Worm (Caenorhabditis elegans): ENCODE data around the gene ugt-4.

The ugt-4 gene

ce11 chrV:12800171-12800570 lies 5.0 kb upstream of the ugt-4 start, which contains the start of gene ugt-3:
Gene ugt-3 (minus strand): TSS chrV:12800271.
- TF ChIP-seq ceh-8 (GFP tag; optimal IDR thresholded peaks at IDR 0.05) (no peak), efl-1 (optimal IDR thresholded peaks at IDR 0.05) (no peak), efl-1 (GFP tag; optimal IDR thresholded peaks at IDR 0.05 in 1 of 2) (no peak), blmp-1 (tag; optimal IDR thresholded peaks at IDR 0.05) (no peak), mep-1 (tag; optimal IDR thresholded peaks at IDR 0.05) (no peak), dpl-1 (GFP tag; optimal IDR thresholded peaks at IDR 0.05) (no peak), nhr-20 (tag; optimal IDR thresholded peaks at IDR 0.05) (no peak), nhr-12 (tag; optimal IDR thresholded peaks at IDR 0.05) (no peak), egl-13 (tag; optimal IDR thresholded peaks at IDR 0.05) (no peak)

- TF ChIP-seq unc-86 (tag; optimal IDR thresholded peaks at IDR 0.05), result no peak
Observed at ce11 chrV:12797992-12798391, 2.9 kb upstream of the ugt-4 start, which contains the start of gene ugt-6. Gene ugt-6 (minus strand): TSS chrV:12798224.

ce11 chrV:12796908-12797490 lies 1.9 kb upstream of the ugt-4 start:
- TF ChIP-seq pax-3 (tag; optimal IDR thresholded peaks at IDR 0.05), result no peak
- peak; percentile 66 for TF ChIP-seq elt-2 (tag; optimal IDR thresholded peaks at IDR 0.05)
- no peak for TF ChIP-seq nhr-237 (tag; optimal IDR thresholded peaks at IDR 0.05)

- TF ChIP-seq dsc-1 (tag; optimal IDR thresholded peaks at IDR 0.05), result no peak
- no peak for TF ChIP-seq C16A3.4 (tag; optimal IDR thresholded peaks at IDR 0.05)
- TF ChIP-seq elt-2 (tag; optimal IDR thresholded peaks at IDR 0.05), result peak; percentile 54
- TF ChIP-seq nhr-12 (tag; optimal IDR thresholded peaks at IDR 0.05), result no peak
- TF ChIP-seq elt-3 (tag; optimal IDR thresholded peaks at IDR 0.05), result peak in 1 of 6 experiments; percentile 4
- no peak for TF ChIP-seq nhr-237 (tag; optimal IDR thresholded peaks at IDR 0.05)
- no peak for TF ChIP-seq nhr-84 (tag; optimal IDR thresholded peaks at IDR 0.05)
- TF ChIP-seq tbx-2 (tag; optimal IDR thresholded peaks at IDR 0.05), result no peak
- TF ChIP-seq ets-5 (GFP tag; IDR thresholded peaks at IDR 0.05), result no peak
- TF ChIP-seq pqm-1 (tag; optimal IDR thresholded peaks at IDR 0.05), result no peak
- TF ChIP-seq fkh-10 (GFP tag; optimal IDR thresholded peaks at IDR 0.05), result no peak
- TF ChIP-seq nhr-20 (tag; optimal IDR thresholded peaks at IDR 0.05), result peak; percentile 5
Observed at ce11 chrV:12795927-12796326, 791 bp upstream of the ugt-4 start.

ce11 chrV:12792752-12793151 lies 2.4 kb downstream of the ugt-4 start, which contains the start of gene ugt-5:
Gene ugt-5 (minus strand): TSS chrV:12792965.
- TF ChIP-seq elt-2 (tag; optimal IDR thresholded peaks at IDR 0.05) (peak; percentile 48), lin-35 (GFP tag; optimal IDR thresholded peaks at IDR 0.05) (peak in 1 of 2 experiments; percentile 37), jun-1 (tag; optimal IDR thresholded peaks at IDR 0.05) (no peak)

- TF ChIP-seq F16B12.6 (tag; optimal IDR thresholded peaks at IDR 0.05), result no peak
- TF ChIP-seq elt-2 (tag; optimal IDR thresholded peaks at IDR 0.05), result peak; percentile 7
Observed at ce11 chrV:12790188-12790587, 4.9 kb downstream of the ugt-4 start, which contains the start of gene srbc-43. Gene srbc-43 (minus strand): TSS chrV:12790518.

ce11 chrV:12788451-12788850 lies 6.7 kb downstream of the ugt-4 start, which contains the start of gene srbc-44:
Gene srbc-44 (minus strand): TSS chrV:12788551.
- no peak for TF ChIP-seq efl-1 (optimal IDR thresholded peaks at IDR 0.05)
- no peak for TF ChIP-seq efl-1 (GFP tag; optimal IDR thresholded peaks at IDR 0.05 in 1 of 2)
- TF ChIP-seq mep-1 (tag; optimal IDR thresholded peaks at IDR 0.05), result no peak
- TF ChIP-seq tlp-1 (tag; optimal IDR thresholded peaks at IDR 0.05), result no peak
- TF ChIP-seq efl-3 (GFP tag; optimal IDR thresholded peaks at IDR 0.05), result no peak
- no peak for TF ChIP-seq nhr-90 (tag; optimal IDR thresholded peaks at IDR 0.05; ENCODE audit: poor library complexity)
- TF ChIP-seq unc-62 (GFP tag; optimal IDR thresholded peaks at IDR 0.05), result no peak
- TF ChIP-seq pqm-1 (tag; optimal IDR thresholded peaks at IDR 0.05), result no peak
- TF ChIP-seq nhr-19 (GFP tag; conservative IDR thresholded peaks at IDR 0.05), result no peak
- TF ChIP-seq ceh-63 (GFP tag; optimal IDR thresholded peaks at IDR 0.05), result no peak
- TF ChIP-seq lsy-2 (tag; optimal IDR thresholded peaks at IDR 0.05), result no peak
- no peak for TF ChIP-seq elt-3 (tag; optimal IDR thresholded peaks at IDR 0.05)
- TF ChIP-seq unc-86 (tag; optimal IDR thresholded peaks at IDR 0.05), result no peak
- TF ChIP-seq nhr-11 (tag; optimal IDR thresholded peaks at IDR 0.05), result no peak
- no peak for TF ChIP-seq unc-30 (tag; optimal IDR thresholded peaks at IDR 0.05)
- TF ChIP-seq snpc-4 (tag; optimal IDR thresholded peaks at IDR 0.05), result no peak
- no peak for TF ChIP-seq hlh-17 (GFP tag; optimal IDR thresholded peaks at IDR 0.05; ENCODE audit: borderline replicate concordance)
- TF ChIP-seq hlh-4 (tag; optimal IDR thresholded peaks at IDR 0.05), result no peak
- no peak for TF ChIP-seq fkh-4 (tag; optimal IDR thresholded peaks at IDR 0.05; ENCODE audit: borderline replicate concordance)
- no peak for TF ChIP-seq lin-15B (tag; optimal IDR thresholded peaks at IDR 0.05)
- TF ChIP-seq C04F5.9 (tag; optimal IDR thresholded peaks at IDR 0.05), result no peak
